Worm (Caenorhabditis elegans): ENCODE results near the gene dyf-17.

Gene dyf-17

DNA sequence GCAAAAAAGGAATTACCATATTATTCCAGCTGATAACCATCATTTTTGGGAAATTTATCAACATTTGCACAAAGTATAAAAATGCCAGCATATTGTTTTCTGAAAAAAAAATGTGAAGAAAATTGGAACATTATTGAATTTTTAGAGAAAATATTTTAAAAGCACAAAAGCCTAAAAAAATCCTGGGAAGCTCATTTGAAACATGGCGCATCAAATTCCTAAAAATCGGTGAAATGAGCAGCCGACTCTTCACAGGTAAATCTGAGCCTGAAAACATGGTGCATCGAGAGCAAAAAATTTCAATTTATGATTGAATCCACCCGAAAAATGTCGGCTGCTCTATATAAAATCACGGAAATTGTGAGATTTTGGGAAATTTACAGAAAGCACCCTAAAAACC is 21.7 kb downstream of the dyf-17 start, which contains the start of gene Y39B6A.7:
TSS of gene Y39B6A.7 (minus strand) at position 101 of the 400 bp plus-strand sequence.
- TF ChIP-seq unc-39 (tag; optimal IDR thresholded peaks at IDR 0.05): no peak
- no peak for TF ChIP-seq snpc-4 (tag; optimal IDR thresholded peaks at IDR 0.05)
- TF ChIP-seq lin-32 (GFP tag; optimal IDR thresholded peaks at IDR 0.05): no peak

DNA sequence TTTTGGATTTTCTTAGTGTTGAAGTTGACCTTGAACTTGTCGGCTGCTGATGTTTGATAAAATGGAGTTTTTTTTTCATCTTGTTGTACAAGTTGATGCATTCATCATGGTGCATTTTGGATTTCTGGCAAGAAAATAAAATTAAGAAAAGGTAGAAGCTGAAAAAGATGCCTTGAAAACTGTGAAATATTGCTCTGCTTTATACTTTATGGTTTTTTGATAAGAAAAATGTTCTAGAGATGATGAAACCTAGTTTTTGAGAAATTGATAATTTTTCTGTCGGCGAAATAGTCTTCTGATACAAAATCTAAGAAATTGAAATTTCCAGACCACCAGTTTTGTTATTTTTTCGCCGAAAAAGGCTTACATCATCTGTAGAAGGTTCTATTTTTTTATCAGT is 25.0 kb downstream of the dyf-17 start, which contains the start of gene Y39B6A.69:
TSS of gene Y39B6A.69 (minus strand) at position 101 of the 400 bp plus-strand sequence.
- no peak for TF ChIP-seq lsy-2 (tag; optimal IDR thresholded peaks at IDR 0.05)
- no peak for TF ChIP-seq flh-1 (GFP tag; optimal IDR thresholded peaks at IDR 0.05)
- TF ChIP-seq sptf-1 (tag; optimal IDR thresholded peaks at IDR 0.05): no peak
- TF ChIP-seq bed-3 (GFP tag; optimal IDR thresholded peaks at IDR 0.05): no peak
- TF ChIP-seq ceh-39 (tag; optimal IDR thresholded peaks at IDR 0.05): no peak
- no peak for TF ChIP-seq nhr-12 (tag; optimal IDR thresholded peaks at IDR 0.05)
- TF ChIP-seq ces-1 (GFP tag; optimal IDR thresholded peaks at IDR 0.05): no peak
- TF ChIP-seq ceh-43 (GFP tag; optimal IDR thresholded peaks at IDR 0.05): no peak

DNA sequence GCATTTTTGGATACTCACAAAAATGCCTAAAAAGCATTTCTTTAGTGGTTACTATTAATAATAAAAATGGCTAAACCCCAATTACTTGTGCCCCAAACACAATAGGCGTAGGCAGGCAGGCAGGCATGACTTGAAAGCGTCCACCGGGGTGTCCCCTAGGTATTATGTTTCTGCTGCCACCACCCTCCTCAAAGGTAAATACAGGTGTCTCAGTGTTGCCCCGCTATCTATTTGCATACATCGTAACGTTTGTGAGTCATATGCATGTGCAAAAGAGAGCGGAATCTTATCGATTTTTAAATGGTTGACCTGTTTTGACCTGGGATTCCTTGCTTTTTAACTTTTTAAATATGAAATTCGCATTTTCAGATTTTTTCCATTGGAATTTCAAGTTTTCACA is 25.9 kb downstream of the dyf-17 start:
- TF ChIP-seq pha-4 (tag; optimal IDR thresholded peaks at IDR 0.05) (peak; percentile 47), nhr-2 (tag; optimal IDR thresholded peaks at IDR 0.05) (peak; percentile 6), ham-2 (GFP tag; optimal IDR thresholded peaks at IDR 0.05) (no peak), nhr-237 (tag; optimal IDR thresholded peaks at IDR 0.05) (no peak)

DNA sequence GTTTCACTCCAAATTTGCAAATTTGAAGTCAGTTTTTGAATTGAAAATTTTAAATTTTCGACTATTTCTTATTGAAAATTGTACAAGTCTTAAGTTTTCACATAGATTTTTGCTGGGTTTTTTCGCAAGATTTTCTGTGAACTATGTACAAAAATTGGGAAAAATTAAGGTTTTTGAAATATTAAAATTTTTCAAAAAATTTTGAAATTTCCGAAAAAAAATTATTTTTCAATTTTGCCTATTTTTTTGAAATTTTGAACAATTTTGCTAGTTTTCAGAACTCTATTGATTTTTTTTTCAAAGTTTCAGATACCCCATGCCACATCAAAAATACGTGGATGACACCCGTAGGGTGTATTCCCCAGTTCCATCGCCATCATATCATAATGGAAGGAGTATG is 26.5 kb downstream of the dyf-17 start, which contains the start of gene tsp-13:
TSS of gene tsp-13 (plus strand) at position 301 of the 400 bp plus-strand sequence.
- TF ChIP-seq pha-4 (tag; optimal IDR thresholded peaks at IDR 0.05) (no peak), mls-2 (tag; optimal IDR thresholded peaks at IDR 0.05) (no peak), nhr-237 (tag; optimal IDR thresholded peaks at IDR 0.05) (no peak)

DNA sequence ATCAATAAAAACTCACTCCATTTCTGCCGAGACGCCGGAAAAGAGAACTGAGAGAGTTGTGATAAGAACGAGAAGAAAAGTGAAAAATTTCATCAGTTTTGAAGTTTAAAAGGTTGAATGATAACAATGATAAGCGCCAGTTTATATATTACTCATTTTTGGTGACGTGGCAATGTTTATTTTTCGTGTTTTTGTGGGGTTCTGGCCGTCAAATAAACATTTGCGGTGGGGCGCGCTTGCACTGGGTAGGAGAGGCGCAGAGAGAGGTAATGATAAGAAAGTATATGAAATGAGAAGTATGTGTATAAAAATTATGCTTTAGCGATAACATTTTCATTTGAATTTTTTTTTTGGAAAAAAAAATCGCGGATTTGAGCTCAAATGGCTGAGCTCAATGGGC is 31.3 kb downstream of the dyf-17 start, which contains the start of gene Y39B6A.5:
TSS of gene Y39B6A.5 (minus strand) at position 214 of the 400 bp plus-strand sequence.
- no peak for TF ChIP-seq ceh-43 (GFP tag; optimal IDR thresholded peaks at IDR 0.05)
- no peak for TF ChIP-seq nhr-28 (tag; optimal IDR thresholded peaks at IDR 0.05)
- no peak for TF ChIP-seq ces-1 (GFP tag; optimal IDR thresholded peaks at IDR 0.05)
- TF ChIP-seq lin-13 (tag; optimal IDR thresholded peaks at IDR 0.05): no peak
- TF ChIP-seq zip-8 (tag; optimal IDR thresholded peaks at IDR 0.05): no peak
- TF ChIP-seq nhr-2 (tag; optimal IDR thresholded peaks at IDR 0.05): no peak
- TF ChIP-seq mab-5 (tag; optimal IDR thresholded peaks at IDR 0.05): no peak
- TF ChIP-seq sptf-1 (tag; optimal IDR thresholded peaks at IDR 0.05): no peak

DNA sequence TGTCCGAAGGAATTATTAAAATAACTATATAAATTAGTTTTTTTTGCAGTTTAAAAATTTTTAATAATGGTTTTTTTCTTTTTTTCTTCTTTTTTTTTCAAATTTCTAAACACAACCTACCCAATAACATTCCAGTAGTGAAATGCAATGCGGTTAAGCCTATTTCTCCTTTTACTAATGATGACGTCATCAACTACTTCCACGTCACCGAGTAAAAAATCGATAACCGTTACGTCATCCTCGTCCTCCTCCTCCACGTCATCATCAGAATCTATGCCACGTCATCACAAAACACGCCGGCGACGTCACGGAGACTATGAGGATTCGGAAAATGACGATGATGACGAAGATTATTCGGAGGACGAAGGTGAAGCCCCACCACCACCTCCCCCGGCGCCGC is 47.3 kb downstream of the dyf-17 start, which contains the start of gene hot-2:
TSS of gene hot-2 (plus strand) at position 134 of the 400 bp plus-strand sequence.
- TF ChIP-seq nhr-237 (tag; optimal IDR thresholded peaks at IDR 0.05) (no peak), elt-1 (tag; optimal IDR thresholded peaks at IDR 0.05; ENCODE audit: borderline replicate concordance, insufficient read depth) (no peak), mab-5 (tag; optimal IDR thresholded peaks at IDR 0.05) (no peak), nhr-28 (tag; optimal IDR thresholded peaks at IDR 0.05) (no peak), hlh-1 (tag; optimal IDR thresholded peaks at IDR 0.05) (no peak), zip-8 (tag; optimal IDR thresholded peaks at IDR 0.05) (peak; percentile 98), nhr-2 (tag; optimal IDR thresholded peaks at IDR 0.05) (no peak)

DNA sequence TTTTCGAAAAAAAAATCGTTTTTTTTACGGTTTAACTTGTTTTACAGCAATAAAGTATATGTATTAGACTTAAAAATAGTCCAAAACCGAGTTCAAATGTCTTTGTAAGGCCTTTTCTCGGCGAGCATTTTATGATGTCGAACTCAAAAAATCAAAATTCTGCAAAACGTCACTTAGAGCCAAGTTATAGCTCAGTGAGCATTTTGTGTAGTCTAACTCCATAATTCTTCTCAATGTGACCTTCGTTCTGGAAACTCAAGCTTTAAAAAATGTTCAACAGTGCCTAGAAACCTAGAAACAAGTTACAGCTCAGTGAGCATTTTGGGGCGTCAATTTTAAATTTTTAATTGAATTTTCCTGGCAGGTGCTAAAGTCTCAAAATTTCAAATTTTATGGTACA is 48.4 kb downstream of the dyf-17 start:
- TF ChIP-seq ceh-39 (tag; optimal IDR thresholded peaks at IDR 0.05) (no peak), lin-32 (GFP tag; optimal IDR thresholded peaks at IDR 0.05) (no peak)

DNA sequence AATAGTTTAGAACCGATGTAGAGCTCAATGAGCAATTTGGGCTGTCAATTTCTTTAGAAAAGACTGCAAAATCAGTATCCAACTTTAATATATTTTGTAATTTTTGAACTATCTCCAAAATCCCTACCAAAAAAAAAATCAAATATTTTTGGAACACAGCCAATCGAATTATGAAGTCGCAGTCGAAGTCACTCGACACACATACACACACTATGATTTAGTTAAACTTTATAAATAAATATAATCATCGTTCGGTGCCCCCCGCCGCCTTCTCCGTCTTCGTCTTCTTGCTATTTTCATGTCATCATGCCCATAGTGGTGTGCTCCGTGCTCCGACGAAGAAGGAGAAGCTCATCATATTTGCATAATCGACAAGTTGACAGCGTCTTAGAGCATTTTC is 49.7 kb downstream of the dyf-17 start:
- TF ChIP-seq mls-2 (tag; optimal IDR thresholded peaks at IDR 0.05) (no peak), ces-1 (GFP tag; optimal IDR thresholded peaks at IDR 0.05) (peak; percentile 85)

DNA sequence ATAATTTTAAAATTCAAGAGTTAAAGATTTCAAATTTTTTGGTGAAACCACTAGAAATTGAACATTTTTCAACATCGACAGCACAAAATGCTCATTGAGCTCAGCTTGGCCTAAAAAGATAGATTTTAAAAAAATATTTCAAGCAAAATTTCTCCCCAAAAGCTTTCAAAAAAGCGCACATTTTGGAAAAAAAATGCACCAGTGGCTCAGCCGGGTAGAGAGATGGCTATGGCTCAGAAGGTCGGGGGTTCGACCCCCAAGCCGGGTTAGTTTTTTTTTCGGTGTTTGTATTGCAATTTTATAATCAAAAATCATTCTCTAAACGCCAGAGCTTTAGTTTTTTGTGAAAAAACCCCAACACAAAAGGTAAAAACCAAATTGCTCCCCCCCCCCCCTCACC is 50.5 kb downstream of the dyf-17 start:
- no peak for TF ChIP-seq hlh-1 (tag; optimal IDR thresholded peaks at IDR 0.05)
- TF ChIP-seq pha-4 (tag; optimal IDR thresholded peaks at IDR 0.05): no peak
- TF ChIP-seq M03D4.4 (tag; optimal IDR thresholded peaks at IDR 0.05): no peak
- TF ChIP-seq zip-8 (tag; optimal IDR thresholded peaks at IDR 0.05): no peak
- no peak for TF ChIP-seq nhr-12 (tag; optimal IDR thresholded peaks at IDR 0.05)
- no peak for TF ChIP-seq unc-62 (GFP tag; optimal IDR thresholded peaks at IDR 0.05)
- no peak for TF ChIP-seq elt-1 (tag; optimal IDR thresholded peaks at IDR 0.05; ENCODE audit: borderline replicate concordance, insufficient read depth)
- TF ChIP-seq cnd-1 (tag; optimal IDR thresholded peaks at IDR 0.05): no peak
